Worm (Caenorhabditis elegans) whole organism, mixed stage, embryonic: ENCODE results near the gene nhr-63.

ENCODE experiments used
- M03D4.4 ChIP-seq: sonication (generic microtip); optimal IDR thresholded peaks from 2 replicates; lab custom pipeline; 2017; ENCODE audit warnings: mild to moderate bottlenecking, missing genetic modification characterization, missing compliant biosample characterization
- ceh-83 ChIP-seq: fragments of 200-800 bp; sonication (Bioruptor generic); optimal IDR thresholded peaks from 2 replicates; lab custom pipeline; 2018; ENCODE audit warnings: mild to moderate bottlenecking, missing genetic modification characterization, missing compliant biosample characterization
- cnd-1 ChIP-seq: fragments of 200-800 bp; sonication (Bioruptor generic); optimal IDR thresholded peaks from 2 replicates; lab custom pipeline; 2018; ENCODE audit warnings: mild to moderate bottlenecking, missing genetic modification characterization, missing compliant biosample characterization
- elt-1 ChIP-seq: sonication (generic microtip); optimal IDR thresholded peaks from 2 replicates; lab custom pipeline; 2017; ENCODE audit warnings: missing genetic modification characterization, mild to moderate bottlenecking, missing compliant biosample characterization, antibody characterized with exemption, moderate library complexity, borderline replicate concordance; ENCODE audit not compliant: insufficient read depth
- elt-3 ChIP-seq: fragments of 150-350 bp; optimal IDR thresholded peaks from 2 replicates; lab custom pipeline; 2014; ENCODE audit warnings: missing biosample characterization, missing genetic modification characterization
- lin-13 ChIP-seq: fragments of 150-350 bp; optimal IDR thresholded peaks from 2 replicates; lab custom pipeline; 2014; ENCODE audit warnings: missing biosample characterization, missing genetic modification characterization
- lsy-2 ChIP-seq: fragments of 150-350 bp; optimal IDR thresholded peaks from 2 replicates; lab custom pipeline; 2014; ENCODE audit warnings: missing biosample characterization, missing genetic modification characterization
- nhr-12 ChIP-seq: fragments of 150-350 bp; optimal IDR thresholded peaks from 2 replicates; lab custom pipeline; 2014; ENCODE audit warnings: missing biosample characterization, missing genetic modification characterization
- snpc-4 ChIP-seq: fragments of 150-350 bp; optimal IDR thresholded peaks from 2 replicates; lab custom pipeline; 2014; ENCODE audit warnings: missing biosample characterization, missing genetic modification characterization
- unc-62 ChIP-seq: fragments of 150-350 bp; optimal IDR thresholded peaks from 2 replicates; lab custom pipeline; 2014; ENCODE audit warnings: missing biosample characterization, missing genetic modification reagents, missing genetic modification characterization

ce11 chrV:15970820-15971219 lies 31.6 kb upstream of the nhr-63 start:
- no peak for TF ChIP-seq elt-1 (tag; lab: Kevin White, UChicago)
- no peak for TF ChIP-seq lin-13 (tag; lab: Kevin White, UChicago)
- TF ChIP-seq M03D4.4 (tag; lab: Kevin White, UChicago) = no peak
- no peak for TF ChIP-seq ceh-83 (GFP tag; lab: Kevin White, UChicago)
- TF ChIP-seq cnd-1 (tag; lab: Kevin White, UChicago) = no peak
- TF ChIP-seq elt-3 (tag; lab: Kevin White, UChicago) = no peak
- no peak for TF ChIP-seq unc-62 (GFP tag; lab: Kevin White, UChicago)
- TF ChIP-seq lsy-2 (tag; lab: Kevin White, UChicago) = no peak
- TF ChIP-seq snpc-4 (tag; lab: Kevin White, UChicago) = no peak
- no peak for TF ChIP-seq nhr-12 (tag; lab: Kevin White, UChicago)
